Worm (Caenorhabditis elegans): ENCODE measurements around the gene ZK643.5.
A peak's percentile ranks its signal among the peaks of the same experiment; 100 is the strongest.

ce11 chrIII:8971255-8972020, 15.4 kb upstream of the ZK643.5 start, which contains the start of the genes eif-3.D and R08D7.4:
- TF ChIP-seq nhr-237 (tag; optimal IDR thresholded peaks at IDR 0.05) (no peak), elt-3 (tag; optimal IDR thresholded peaks at IDR 0.05) (no peak), unc-55 (GFP tag; optimal IDR thresholded peaks at IDR 0.05) (peak; percentile 84), ceh-16 (tag; optimal IDR thresholded peaks at IDR 0.05) (no peak), ztf-1 (GFP tag; conservative IDR thresholded peaks at IDR 0.05) (no peak), unc-62 (GFP tag; optimal IDR thresholded peaks at IDR 0.05) (no peak), unc-39 (tag; optimal IDR thresholded peaks at IDR 0.05) (no peak), snpc-4 (tag; optimal IDR thresholded peaks at IDR 0.05) (no peak), aly-2 (tag; optimal IDR thresholded peaks at IDR 0.05) (no peak), blmp-1 (tag; optimal IDR thresholded peaks at IDR 0.05; ENCODE audit: insufficient read depth) (no peak), skn-1 (tag; optimal IDR thresholded peaks at IDR 0.05) (no peak), mdl-1 (tag; optimal IDR thresholded peaks at IDR 0.05) (no peak), ama-1 (optimal IDR thresholded peaks at IDR 0.05) (no peak), lin-39 (tag; optimal IDR thresholded peaks at IDR 0.05) (no peak)

All from whole organism, L2 larva.